Worm (Caenorhabditis elegans): Measurements from ENCODE around the gene srw-24.

ce11 chrV:15265814-15266213, 42.0 kb downstream of the srw-24 start, which contains the start of gene M01B2.13:
- TF ChIP-seq ceh-82 (tag; optimal IDR thresholded peaks at IDR 0.05) (no peak), sma-9 (GFP tag; optimal IDR thresholded peaks at IDR 0.05) (no peak), sma-9 (tag; optimal IDR thresholded peaks at IDR 0.05) (no peak), ztf-4 (tag; optimal IDR thresholded peaks at IDR 0.05) (no peak), unc-62 (GFP tag; optimal IDR thresholded peaks at IDR 0.05) (no peak), mab-5 (tag; optimal IDR thresholded peaks at IDR 0.05) (no peak), elt-1 (tag; optimal IDR thresholded peaks at IDR 0.05) (no peak), egl-27 (tag; optimal IDR thresholded peaks at IDR 0.05) (no peak), nhr-23 (tag; optimal IDR thresholded peaks at IDR 0.05) (no peak), zag-1 (tag; optimal IDR thresholded peaks at IDR 0.05) (no peak)

All from whole organism, L2 larva.